Fruit fly (Drosophila melanogaster) whole organism, embryonic: Measurements from ENCODE around the gene Sfp65A.
A peak's percentile ranks its signal among the peaks of the same experiment; 100 is the strongest.

Experiments
- ATbp ChIP-seq: fragments of 200-800 bp; sonication (Bioruptor generic); optimal IDR thresholded peaks from 2 replicates; lab custom pipeline; 2017; ENCODE audit warnings: missing biosample characterization, mild to moderate bottlenecking, missing genetic modification characterization, missing genetic modification reagents
- Asciz ChIP-seq: fragments of 200-800 bp; sonication (Bioruptor generic); optimal IDR thresholded peaks from 2 replicates; lab custom pipeline; 2017; ENCODE audit warnings: missing biosample characterization, mild to moderate bottlenecking, missing genetic modification characterization, missing genetic modification reagents
- B-H2 ChIP-seq: fragments of 200-800 bp; sonication (Bioruptor generic); optimal IDR thresholded peaks from 2 replicates; lab custom pipeline; 2018; ENCODE audit warnings: missing biosample characterization, mild to moderate bottlenecking, missing genetic modification characterization
- Bgb ChIP-seq: fragments of 200-800 bp; sonication (Bioruptor generic); IDR thresholded peaks from 2 replicates; pipeline ENCODE4 v1.3.6; 2022; ENCODE audit warnings: missing biosample characterization, missing genetic modification characterization; ENCODE audit not compliant: partially characterized antibody
- Blimp-1 ChIP-seq: fragments of 200-800 bp; sonication (Bioruptor generic); optimal IDR thresholded peaks from 3 replicates; lab custom pipeline; 2018; ENCODE audit warnings: missing biosample characterization, missing genetic modification characterization, mild to moderate bottlenecking, moderate library complexity, missing genetic modification reagents
- CG10979 ChIP-seq: fragments of 200-800 bp; sonication (Bioruptor generic); optimal IDR thresholded peaks from 2 replicates; lab custom pipeline; 2018; ENCODE audit warnings: missing biosample characterization, mild to moderate bottlenecking, missing genetic modification characterization, moderate library complexity
- CG11504 ChIP-seq: fragments of 200-800 bp; sonication (Bioruptor generic); optimal IDR thresholded peaks from 3 replicates; lab custom pipeline; 2019; ENCODE audit warnings: missing biosample characterization, mild to moderate bottlenecking, missing genetic modification characterization, moderate library complexity
- CG12391 ChIP-seq: fragments of 200-800 bp; sonication (Bioruptor generic); optimal IDR thresholded peaks from 3 replicates; lab custom pipeline; 2018; ENCODE audit warnings: missing biosample characterization, mild to moderate bottlenecking, missing genetic modification characterization, moderate library complexity
- CG12769 ChIP-seq: fragments of 200-800 bp; sonication (Bioruptor generic); optimal IDR thresholded peaks from 2 replicates; lab custom pipeline; 2019; ENCODE audit warnings: missing biosample characterization, mild to moderate bottlenecking, missing genetic modification characterization, moderate library complexity
- CG13775 ChIP-seq: fragments of 200-800 bp; sonication (Bioruptor generic); optimal IDR thresholded peaks from 3 replicates; lab custom pipeline; 2017; ENCODE audit warnings: missing biosample characterization, mild to moderate bottlenecking, missing genetic modification characterization
- CG13894 ChIP-seq: fragments of 200-800 bp; sonication (Bioruptor generic); optimal IDR thresholded peaks from 3 replicates; lab custom pipeline; 2018; ENCODE audit warnings: missing biosample characterization, mild to moderate bottlenecking, missing genetic modification characterization, moderate library complexity
- CG15601 ChIP-seq: fragments of 200-800 bp; sonication (Bioruptor generic); optimal IDR thresholded peaks from 3 replicates; lab custom pipeline; 2019; ENCODE audit warnings: missing biosample characterization, mild to moderate bottlenecking, missing genetic modification characterization, moderate library complexity
- CG1603 ChIP-seq: fragments of 200-800 bp; sonication (Bioruptor generic); optimal IDR thresholded peaks from 2 replicates; lab custom pipeline; 2019; ENCODE audit warnings: missing biosample characterization, mild to moderate bottlenecking, missing genetic modification characterization, moderate library complexity
- CG18262 ChIP-seq: fragments of 200-800 bp; optimal IDR thresholded peaks from 3 replicates; lab custom pipeline; 2019; ENCODE audit warnings: missing biosample characterization, mild to moderate bottlenecking, missing genetic modification characterization, moderate library complexity
- CG2120 ChIP-seq: fragments of 200-800 bp; sonication (Bioruptor generic); optimal IDR thresholded peaks from 3 replicates; lab custom pipeline; 2016; ENCODE audit warnings: missing biosample characterization, missing genetic modification characterization
- CG32772 ChIP-seq: fragments of 200-800 bp; sonication (Bioruptor generic); IDR thresholded peaks from 2 replicates; pipeline ENCODE4 v1.3.6; 2022; ENCODE audit warnings: missing biosample characterization, missing genetic modification characterization
- CG8290 ChIP-seq, 3 experiments: fragments of 200-800 bp; sonication (Bioruptor generic); optimal IDR thresholded peaks; 2 replicates each; lab custom pipeline; 2016 to 2019; ENCODE audit warnings: missing biosample characterization in 3 of 3, missing genetic modification characterization in 3 of 3, mild to moderate bottlenecking in 2 of 3, moderate library complexity in 1 of 3
- CG8765 ChIP-seq: fragments of 200-800 bp; sonication (Bioruptor generic); IDR thresholded peaks from 2 replicates; pipeline ENCODE4 v1.3.6; 2022; ENCODE audit warnings: missing biosample characterization, missing genetic modification characterization
- CG9215 ChIP-seq: fragments of 200-800 bp; sonication (Bioruptor generic); IDR thresholded peaks from 2 replicates; pipeline ENCODE4 v1.3.6; 2022; ENCODE audit warnings: missing biosample characterization, missing genetic modification characterization
- CG9609 ChIP-seq: fragments of 200-800 bp; sonication (Bioruptor generic); optimal IDR thresholded peaks from 3 replicates; lab custom pipeline; 2016; ENCODE audit warnings: missing biosample characterization, missing genetic modification characterization
- CG9727 ChIP-seq: fragments of 200-800 bp; sonication (Bioruptor generic); optimal IDR thresholded peaks from 3 replicates; lab custom pipeline; 2017; ENCODE audit warnings: missing biosample characterization, mild to moderate bottlenecking, missing genetic modification characterization
- Fer1 ChIP-seq: fragments of 200-800 bp; sonication (Bioruptor generic); optimal IDR thresholded peaks from 2 replicates; lab custom pipeline; 2017; ENCODE audit warnings: missing biosample characterization, mild to moderate bottlenecking, missing genetic modification characterization
- Fer3 ChIP-seq: fragments of 200-800 bp; sonication (Bioruptor generic); optimal IDR thresholded peaks from 2 replicates; lab custom pipeline; 2018; ENCODE audit warnings: missing biosample characterization, mild to moderate bottlenecking, missing genetic modification characterization, moderate library complexity
- H2.0 ChIP-seq: fragments of 200-800 bp; sonication (Bioruptor generic); IDR thresholded peaks from 2 replicates; pipeline ENCODE4 v1.3.6; 2022; ENCODE audit warnings: missing biosample characterization, missing genetic modification characterization
- HLH4C ChIP-seq: fragments of 200-800 bp; sonication (Bioruptor generic); IDR thresholded peaks from 3 replicates; pipeline ENCODE4 v1.3.6; 2022; ENCODE audit warnings: missing biosample characterization, missing genetic modification characterization; ENCODE audit not compliant: partially characterized antibody
- Opbp ChIP-seq: fragments of 200-800 bp; sonication (Bioruptor generic); IDR thresholded peaks from 3 replicates; pipeline ENCODE4 v1.3.6; 2022; ENCODE audit warnings: missing biosample characterization, missing genetic modification characterization; ENCODE audit not compliant: partially characterized antibody
- Pdp1 ChIP-seq, 2 experiments: fragments of 200-800 bp; sonication (Bioruptor generic); optimal IDR thresholded peaks; 3 replicates each; lab custom pipeline; 2016; ENCODE audit warnings: missing biosample characterization in 2 of 2, missing genetic modification characterization in 2 of 2, mild to moderate bottlenecking in 1 of 2, moderate library complexity in 1 of 2
- Ptx1 ChIP-seq: fragments of 200-800 bp; sonication (Bioruptor generic); IDR thresholded peaks from 2 replicates; pipeline ENCODE4 v1.3.6; 2022; ENCODE audit warnings: missing biosample characterization, missing genetic modification characterization
- Sox102F ChIP-seq: fragments of 200-800 bp; sonication (Bioruptor generic); optimal IDR thresholded peaks from 2 replicates; lab custom pipeline; 2018; ENCODE audit warnings: missing biosample characterization, mild to moderate bottlenecking, missing genetic modification characterization, moderate library complexity
- ac ChIP-seq: fragments of 200-800 bp; sonication (Bioruptor generic); optimal IDR thresholded peaks from 3 replicates; lab custom pipeline; 2017; ENCODE audit warnings: missing biosample characterization, mild to moderate bottlenecking, missing genetic modification characterization
- bbx ChIP-seq: fragments of 200-800 bp; sonication (Bioruptor generic); IDR thresholded peaks from 2 replicates; pipeline ENCODE4 v1.3.6; 2022; ENCODE audit warnings: missing biosample characterization, missing genetic modification characterization; ENCODE audit not compliant: partially characterized antibody
- chinmo ChIP-seq: fragments of 200-800 bp; sonication (Bioruptor generic); IDR thresholded peaks from 4 replicates; pipeline ENCODE4 v1.3.6; 2022; ENCODE audit warnings: missing biosample characterization, missing genetic modification characterization; ENCODE audit not compliant: partially characterized antibody
- dmrt99B ChIP-seq: fragments of 200-800 bp; sonication (Bioruptor generic); optimal IDR thresholded peaks from 2 replicates; lab custom pipeline; 2018; ENCODE audit warnings: missing biosample characterization, mild to moderate bottlenecking, missing genetic modification characterization, moderate library complexity
- dysf ChIP-seq: fragments of 200-800 bp; sonication (Bioruptor generic); IDR thresholded peaks from 3 replicates; pipeline ENCODE4 v1.3.6; 2022; ENCODE audit warnings: missing biosample characterization, missing genetic modification characterization
- eve ChIP-seq, 2 experiments: fragments of >200 bp; optimal IDR thresholded peaks; 2 replicates each; lab custom pipeline; 2017; ENCODE audit warnings: missing biosample characterization in 2 of 2, missing genetic modification characterization in 2 of 2
- exex ChIP-seq: fragments of 200-800 bp; sonication (Bioruptor generic); optimal IDR thresholded peaks from 4 replicates; lab custom pipeline; 2018; ENCODE audit warnings: missing biosample characterization, mild to moderate bottlenecking, missing genetic modification characterization, moderate library complexity
- gem ChIP-seq: fragments of 200-800 bp; sonication (Bioruptor generic); optimal IDR thresholded peaks from 2 replicates; lab custom pipeline; 2019; ENCODE audit warnings: missing biosample characterization, mild to moderate bottlenecking, missing genetic modification characterization, moderate library complexity
- grn ChIP-seq: fragments of 200-800 bp; sonication (Bioruptor generic); optimal IDR thresholded peaks from 3 replicates; lab custom pipeline; 2017; ENCODE audit warnings: missing biosample characterization, missing genetic modification characterization
- kni ChIP-seq: fragments of 200-800 bp; sonication (Bioruptor generic); optimal IDR thresholded peaks from 3 replicates; lab custom pipeline; 2017; ENCODE audit warnings: mild to moderate bottlenecking, missing biosample characterization, missing genetic modification reagents, missing genetic modification characterization
- lab ChIP-seq: fragments of 200-800 bp; sonication (Bioruptor generic); optimal IDR thresholded peaks from 3 replicates; lab custom pipeline; 2017; ENCODE audit warnings: missing biosample characterization, missing genetic modification characterization, mild to moderate bottlenecking, moderate library complexity, missing genetic modification reagents
- pan ChIP-seq, 4 experiments: fragments of >200 bp in 3 of 4; fragments of 200-800 bp in 1 of 4; sonication (Bioruptor generic) in 1 of 4; optimal IDR thresholded peaks in 3 of 4; IDR thresholded peaks in 1 of 4; 2 replicates each; pipeline versions ENCODE4 v1.3.6 to Lab custom; 2017 to 2022; ENCODE audit warnings: missing biosample characterization in 2 of 4, missing genetic modification characterization in 2 of 4, mixed read lengths in 1 of 4
- sd ChIP-seq: fragments of 200-800 bp; sonication (Bioruptor generic); optimal IDR thresholded peaks from 3 replicates; lab custom pipeline; 2018; ENCODE audit warnings: missing biosample characterization, mild to moderate bottlenecking, missing genetic modification characterization, moderate library complexity
- sob ChIP-seq: fragments of 200-800 bp; sonication (Bioruptor generic); IDR thresholded peaks from 2 replicates; pipeline ENCODE4 v1.3.6; 2022; ENCODE audit warnings: missing biosample characterization, missing genetic modification characterization
- twi ChIP-seq: fragments of 200-800 bp; optimal IDR thresholded peaks from 2 replicates; lab custom pipeline; 2019; ENCODE audit warnings: missing biosample characterization, mild to moderate bottlenecking, missing genetic modification characterization, moderate library complexity
- vnd ChIP-seq: fragments of 200-800 bp; sonication (Bioruptor generic); IDR thresholded peaks from 3 replicates; pipeline ENCODE4 v1.3.6; 2022; ENCODE audit warnings: missing biosample characterization, missing genetic modification characterization; ENCODE audit not compliant: partially characterized antibody

Gene Sfp65A

dm6 chr3L:6336248-6336858, 13.7 kb upstream of the Sfp65A start (continued):
- TF ChIP-seq grn (GFP tag; lab: Kevin White, UChicago), result peak; percentile 86
- no peak for TF ChIP-seq vnd (GFP tag; lab: Robert Waterston, UW)
- peak; percentile 36 for TF ChIP-seq kni (GFP tag; lab: Kevin White, UChicago)
- TF ChIP-seq CG8765 (GFP tag; lab: Robert Waterston, UW), result no peak
- TF ChIP-seq chinmo, result peak; percentile 66; the same call in 2 of the 4 replicates
- TF ChIP-seq CG32772 (GFP tag; lab: Robert Waterston, UW), result no peak
- peak; percentile 94 for TF ChIP-seq sd (tag; lab: Kevin White, UChicago)
- TF ChIP-seq Fer3 (tag; lab: Kevin White, UChicago), result no peak
- TF ChIP-seq CG9215, result no peak
- TF ChIP-seq twi (tag; lab: Kevin White, UChicago), result no peak
- no peak for TF ChIP-seq Bgb (GFP tag; lab: Robert Waterston, UW)
- TF ChIP-seq Pdp1 (GFP tag; optimal IDR thresholded peaks at IDR 0.05; lab: Kevin White, UChicago), result peak in 1 of 2 experiments; percentile 66
- TF ChIP-seq sob, result no peak
- no peak for TF ChIP-seq exex (tag; lab: Kevin White, UChicago)
- TF ChIP-seq CG13894 (tag; lab: Kevin White, UChicago), result peak; percentile 15

dm6 chr3L:6338306-6338705, 11.8 kb upstream of the Sfp65A start:
- TF ChIP-seq CG9609 (GFP tag; lab: Kevin White, UChicago), result no peak
- TF ChIP-seq eve (GFP tag; optimal IDR thresholded peaks at IDR 0.05; lab: Kevin White, UChicago), result peak in 1 of 2 experiments; percentile 24
- no peak for TF ChIP-seq CG8290 (GFP tag; optimal IDR thresholded peaks at IDR 0.05; lab: Kevin White, UChicago)
- peak in 1 of 2 experiments; percentile 13 for TF ChIP-seq CG8290 (tag; optimal IDR thresholded peaks at IDR 0.05; lab: Kevin White, UChicago)
- TF ChIP-seq CG9215, result peak; percentile 11; the same call in 1 of the 2 replicates
- 0 out of 3 replicates have a peak, but pooled peaks have one; percentile 34 for TF ChIP-seq dysf (GFP tag; lab: Robert Waterston, UW)
- peak; percentile 5 for TF ChIP-seq Sox102F (GFP tag; lab: Kevin White, UChicago)
- no peak for TF ChIP-seq CG15601 (tag; lab: Kevin White, UChicago)
- TF ChIP-seq H2.0 (GFP tag; lab: Robert Waterston, UW), result 0 out of 2 replicates have a peak, but pooled peaks have one; percentile 22
- TF ChIP-seq pan (optimal IDR thresholded peaks at IDR 0.05; lab: Kevin White, UChicago), result no peak
- peak in 1 of 2 experiments; percentile 8 for TF ChIP-seq pan (GFP tag; optimal IDR thresholded peaks at IDR 0.05 in 1 of 2, IDR thresholded peaks at IDR 0.05 in 1 of 2)
- peak; percentile 34 for TF ChIP-seq Fer1 (GFP tag; lab: Kevin White, UChicago)
- TF ChIP-seq CG10979, result peak; percentile 18
- peak; percentile 27 for TF ChIP-seq CG11504 (tag; lab: Kevin White, UChicago)
- TF ChIP-seq ac (GFP tag; lab: Kevin White, UChicago), result no peak
- TF ChIP-seq CG9727, result peak; percentile 26
- peak; percentile 17 for TF ChIP-seq gem (tag; lab: Kevin White, UChicago)
- TF ChIP-seq bbx (GFP tag; lab: Robert Waterston, UW), result no peak
- no peak for TF ChIP-seq CG12391
- TF ChIP-seq Blimp-1 (GFP tag; lab: Kevin White, UChicago), result peak; percentile 0
- no peak for TF ChIP-seq CG13775 (GFP tag; lab: Kevin White, UChicago)
- peak; percentile 51 for TF ChIP-seq lab (GFP tag; lab: Kevin White, UChicago)
- TF ChIP-seq CG2120 (GFP tag; lab: Kevin White, UChicago), result peak; percentile 35
- TF ChIP-seq CG12769 (tag; lab: Kevin White, UChicago), result peak; percentile 12
- TF ChIP-seq Ptx1 (GFP tag; lab: Robert Waterston, UW), result 0 out of 2 replicates have a peak, but pooled peaks have one; percentile 22
- peak; percentile 10 for TF ChIP-seq Asciz (GFP tag; lab: Kevin White, UChicago)
- TF ChIP-seq dmrt99B (tag; lab: Kevin White, UChicago), result peak; percentile 21
- no peak for TF ChIP-seq HLH4C (GFP tag; lab: Robert Waterston, UW)
- peak; percentile 23 for TF ChIP-seq CG1603 (tag; lab: Kevin White, UChicago)
- TF ChIP-seq ATbp (GFP tag; lab: Kevin White, UChicago), result peak; percentile 5
- TF ChIP-seq B-H2 (GFP tag; lab: Kevin White, UChicago), result no peak
- no peak for TF ChIP-seq Opbp
- TF ChIP-seq CG18262 (tag; lab: Kevin White, UChicago), result peak; percentile 4
